Fruit fly (Drosophila melanogaster) S2 (cell line): ENCODE measurements around the gene klar.

Experiments
- CG8478 ChIP-seq: fragments of >200 bp; optimal IDR thresholded peaks from 2 replicates; lab custom pipeline; 2018
- CTCF ChIP-seq, 2 experiments: fragments of >200 bp; optimal IDR thresholded peaks; 2 replicates each; lab custom pipeline; 2018

- TF ChIP-seq CG8478 (lab: Kevin White, UChicago) (no peak), CTCF (optimal IDR thresholded peaks at IDR 0.05; lab: Kevin White, UChicago) (no peak)
Measured at dm6 chr3L:395192-395591, 145.2 kb downstream of the klar start.
